Worm (Caenorhabditis elegans) whole organism, L1 larva: Measurements from ENCODE around the gene R10E4.9.

ENCODE experiments used
- ceh-8 ChIP-seq: fragments of 200-800 bp; sonication (Bioruptor generic); optimal IDR thresholded peaks from 2 replicates; lab custom pipeline; 2018; ENCODE audit warnings: mild to moderate bottlenecking, missing genetic modification characterization, moderate library complexity, missing compliant biosample characterization
- ces-1 ChIP-seq: fragments of 150-350 bp; optimal IDR thresholded peaks from 2 replicates; lab custom pipeline; 2014; ENCODE audit warnings: missing biosample characterization, missing genetic modification reagents, missing genetic modification characterization
- hpl-2 ChIP-seq: fragments of 150-350 bp; optimal IDR thresholded peaks from 2 replicates; lab custom pipeline; 2014; ENCODE audit warnings: missing biosample characterization, missing genetic modification reagents, missing genetic modification characterization
- lin-13 ChIP-seq: fragments of 150-350 bp; optimal IDR thresholded peaks from 2 replicates; lab custom pipeline; 2014; ENCODE audit warnings: missing biosample characterization, missing genetic modification reagents, missing genetic modification characterization
- nhr-90 ChIP-seq: sonication (generic microtip); optimal IDR thresholded peaks from 2 replicates; lab custom pipeline; 2016; ENCODE audit warnings: mild to moderate bottlenecking, missing genetic modification characterization, missing compliant biosample characterization; ENCODE audit not compliant: poor library complexity
- swsn-7 ChIP-seq: sonication (generic microtip); optimal IDR thresholded peaks from 2 replicates; lab custom pipeline; 2016; ENCODE audit warnings: missing genetic modification characterization, missing compliant biosample characterization

ce11 chrIII:4281955-4282618 lies 20.1 kb downstream of the R10E4.9 start:
- TF ChIP-seq ces-1 (GFP tag; lab: Kevin White, UChicago) (peak; percentile 29), hpl-2 (GFP tag; lab: Kevin White, UChicago) (peak; percentile 70), lin-13 (GFP tag; lab: Kevin White, UChicago) (peak; percentile 87), ceh-8 (GFP tag; lab: Kevin White, UChicago) (peak; percentile 97), swsn-7 (peak; percentile 99), nhr-90 (tag; lab: Kevin White, UChicago) (peak; percentile 99)
